Fruit fly (Drosophila melanogaster) whole organism, embryonic: ENCODE data around the gene CG6937.

Experiments
- Adf1 ChIP-seq: fragments of 200-800 bp; sonication (Bioruptor generic); IDR thresholded peaks from 2 replicates; pipeline ENCODE4 v1.3.6; 2022; ENCODE audit warnings: missing biosample characterization, missing genetic modification characterization
- Awh ChIP-seq: fragments of 200-800 bp; sonication (Bioruptor generic); IDR thresholded peaks from 2 replicates; pipeline ENCODE4, ENCODE4 v1.3.6; 2022; ENCODE audit warnings: missing biosample characterization, missing genetic modification characterization
- BtbVII ChIP-seq: fragments of 200-800 bp; sonication (Bioruptor generic); optimal IDR thresholded peaks from 3 replicates; lab custom pipeline; 2017; ENCODE audit warnings: missing biosample characterization, mild to moderate bottlenecking, missing genetic modification characterization
- CG11560 ChIP-seq: fragments of 200-800 bp; sonication (Bioruptor generic); IDR thresholded peaks from 3 replicates; pipeline ENCODE4 v1.3.6; 2022; ENCODE audit warnings: missing biosample characterization, missing genetic modification characterization
- CG11723 ChIP-seq: fragments of 200-800 bp; sonication (Bioruptor generic); optimal IDR thresholded peaks from 2 replicates; lab custom pipeline; 2017; ENCODE audit warnings: missing biosample characterization, mild to moderate bottlenecking, missing genetic modification characterization
- CG15073 ChIP-seq: fragments of 200-800 bp; sonication (Bioruptor generic); optimal IDR thresholded peaks from 2 replicates; lab custom pipeline; 2016; ENCODE audit warnings: missing biosample characterization, missing genetic modification characterization
- CG1647 ChIP-seq: fragments of 200-800 bp; sonication (Bioruptor generic); optimal IDR thresholded peaks from 3 replicates; lab custom pipeline; 2016; ENCODE audit warnings: missing biosample characterization, missing genetic modification characterization
- CG17912 ChIP-seq: fragments of 200-800 bp; sonication (Bioruptor generic); optimal IDR thresholded peaks from 2 replicates; lab custom pipeline; 2018; ENCODE audit warnings: missing biosample characterization, mild to moderate bottlenecking, missing genetic modification characterization
- CG18011 ChIP-seq: fragments of 200-800 bp; sonication (Bioruptor generic); optimal IDR thresholded peaks from 2 replicates; lab custom pipeline; 2017; ENCODE audit warnings: missing biosample characterization, missing genetic modification characterization, mild to moderate bottlenecking, moderate library complexity, missing genotype
- CG2712 ChIP-seq: fragments of 200-800 bp; optimal IDR thresholded peaks from 3 replicates; lab custom pipeline; 2019; ENCODE audit warnings: missing biosample characterization, mild to moderate bottlenecking, missing genetic modification characterization, moderate library complexity
- CG4328 ChIP-seq: fragments of 200-800 bp; sonication (Bioruptor generic); optimal IDR thresholded peaks from 3 replicates; lab custom pipeline; 2017; ENCODE audit warnings: missing biosample characterization, missing genetic modification reagents, missing genetic modification characterization
- CG6813 ChIP-seq: fragments of 200-800 bp; sonication (Bioruptor generic); optimal IDR thresholded peaks from 2 replicates; lab custom pipeline; 2017; ENCODE audit warnings: missing biosample characterization, missing genetic modification characterization, mild to moderate bottlenecking, moderate library complexity, missing genetic modification reagents
- CG8089 ChIP-seq: fragments of 200-800 bp; sonication (Bioruptor generic); optimal IDR thresholded peaks from 3 replicates; lab custom pipeline; 2016; ENCODE audit warnings: missing biosample characterization, missing genetic modification characterization
- CG8359 ChIP-seq: fragments of 200-800 bp; sonication (Bioruptor generic); optimal IDR thresholded peaks from 2 replicates; lab custom pipeline; 2017; ENCODE audit warnings: missing biosample characterization, mild to moderate bottlenecking, missing genetic modification characterization, borderline replicate concordance
- CG9932 ChIP-seq: fragments of 200-800 bp; sonication (Bioruptor generic); IDR thresholded peaks from 2 replicates; pipeline ENCODE4 v1.3.6; 2022; ENCODE audit warnings: missing biosample characterization, missing genetic modification characterization
- ERR ChIP-seq: fragments of 200-800 bp; sonication (Bioruptor generic); optimal IDR thresholded peaks from 2 replicates; lab custom pipeline; 2016; ENCODE audit warnings: missing biosample characterization, missing genetic modification characterization
- Elba2 ChIP-seq: fragments of 200-800 bp; sonication (Bioruptor generic); optimal IDR thresholded peaks from 3 replicates; lab custom pipeline; 2016; ENCODE audit warnings: missing biosample characterization, missing genetic modification characterization
- Gug ChIP-seq: fragments of 200-800 bp; sonication (Bioruptor generic); IDR thresholded peaks from 4 replicates; pipeline ENCODE4 v1.3.6; 2022; ENCODE audit warnings: missing biosample characterization, missing genetic modification characterization
- HHEX ChIP-seq: fragments of 200-800 bp; sonication (Bioruptor generic); optimal IDR thresholded peaks from 3 replicates; lab custom pipeline; 2017; ENCODE audit warnings: missing biosample characterization, mild to moderate bottlenecking, missing genetic modification characterization, missing genetic modification reagents
- Hr3 ChIP-seq: fragments of 200-800 bp; sonication (Bioruptor generic); optimal IDR thresholded peaks from 3 replicates; lab custom pipeline; 2016; ENCODE audit warnings: missing biosample characterization, missing genetic modification characterization
- Lim3 ChIP-seq: fragments of 200-800 bp; sonication (Bioruptor generic); IDR thresholded peaks from 2 replicates; pipeline ENCODE4 v1.3.6; 2022; ENCODE audit warnings: missing biosample characterization, missing genetic modification characterization
- Mad ChIP-seq: fragments of 200-800 bp; sonication (Bioruptor generic); optimal IDR thresholded peaks from 2 replicates; lab custom pipeline; 2016; ENCODE audit warnings: missing biosample characterization, missing genetic modification characterization
- Meics ChIP-seq: fragments of 200-800 bp; sonication (Bioruptor generic); optimal IDR thresholded peaks from 2 replicates; lab custom pipeline; 2017; ENCODE audit warnings: missing biosample characterization, mild to moderate bottlenecking, missing genetic modification characterization
- Nf-YA ChIP-seq: fragments of 200-800 bp; sonication (Bioruptor generic); IDR thresholded peaks from 2 replicates; pipeline ENCODE4 v1.3.6; 2022; ENCODE audit warnings: missing biosample characterization, missing genetic modification characterization
- Ptx1 ChIP-seq: fragments of 200-800 bp; sonication (Bioruptor generic); IDR thresholded peaks from 2 replicates; pipeline ENCODE4 v1.3.6; 2022; ENCODE audit warnings: missing biosample characterization, missing genetic modification characterization
- Rfx ChIP-seq: fragments of 200-800 bp; sonication (Bioruptor generic); IDR thresholded peaks from 2 replicates; pipeline ENCODE4 v1.3.6; 2022; ENCODE audit warnings: missing biosample characterization, missing genetic modification characterization
- Sin3A ChIP-seq: fragments of >200 bp; optimal IDR thresholded peaks from 2 replicates; lab custom pipeline; 2018
- Sox100B ChIP-seq: fragments of 200-800 bp; sonication (Bioruptor generic); optimal IDR thresholded peaks from 3 replicates; lab custom pipeline; 2018; ENCODE audit warnings: missing biosample characterization, mild to moderate bottlenecking, missing genetic modification characterization
- Sox102F ChIP-seq: fragments of 200-800 bp; sonication (Bioruptor generic); optimal IDR thresholded peaks from 2 replicates; lab custom pipeline; 2018; ENCODE audit warnings: missing biosample characterization, mild to moderate bottlenecking, missing genetic modification characterization, moderate library complexity
- Vsx1 ChIP-seq: fragments of 200-800 bp; sonication (Bioruptor generic); optimal IDR thresholded peaks from 2 replicates; lab custom pipeline; 2017; ENCODE audit warnings: missing biosample characterization, mild to moderate bottlenecking, missing genetic modification characterization, missing genetic modification reagents
- Xrp1 ChIP-seq: fragments of 200-800 bp; sonication (Bioruptor generic); IDR thresholded peaks from 2 replicates; pipeline ENCODE4 v1.3.6; 2022; ENCODE audit warnings: missing biosample characterization, missing genetic modification characterization
- bigmax ChIP-seq: fragments of 200-800 bp; sonication (Bioruptor generic); optimal IDR thresholded peaks from 2 replicates; lab custom pipeline; 2018; ENCODE audit warnings: missing biosample characterization, mild to moderate bottlenecking, missing genetic modification characterization
- chif ChIP-seq, 2 experiments: fragments of 200-800 bp; sonication (Bioruptor generic); optimal IDR thresholded peaks; 3 replicates each; lab custom pipeline; 2016; ENCODE audit warnings: missing biosample characterization in 2 of 2, missing genetic modification characterization in 2 of 2
- chm ChIP-seq: fragments of 200-800 bp; sonication (Bioruptor generic); IDR thresholded peaks from 2 replicates; pipeline ENCODE4 v1.3.6; 2022; ENCODE audit warnings: missing biosample characterization, missing genetic modification characterization
- chn ChIP-seq: fragments of 200-800 bp; sonication (Bioruptor generic); optimal IDR thresholded peaks from 2 replicates; lab custom pipeline; 2016; ENCODE audit warnings: missing biosample characterization, missing genetic modification characterization
- dati ChIP-seq: fragments of 200-800 bp; sonication (Bioruptor generic); IDR thresholded peaks from 2 replicates; pipeline ENCODE4 v1.3.6; 2022; ENCODE audit warnings: missing biosample characterization, missing genetic modification characterization
- disco-r ChIP-seq: fragments of 200-800 bp; sonication (Bioruptor generic); optimal IDR thresholded peaks from 2 replicates; lab custom pipeline; 2016; ENCODE audit warnings: missing biosample characterization, missing genetic modification characterization
- dysf ChIP-seq: fragments of 200-800 bp; sonication (Bioruptor generic); IDR thresholded peaks from 3 replicates; pipeline ENCODE4 v1.3.6; 2022; ENCODE audit warnings: missing biosample characterization, missing genetic modification characterization
- fd3F ChIP-seq: fragments of 200-800 bp; sonication (Bioruptor generic); optimal IDR thresholded peaks from 2 replicates; lab custom pipeline; 2018; ENCODE audit warnings: missing biosample characterization, mild to moderate bottlenecking, missing genetic modification characterization, moderate library complexity
- gem ChIP-seq: fragments of 200-800 bp; sonication (Bioruptor generic); optimal IDR thresholded peaks from 2 replicates; lab custom pipeline; 2019; ENCODE audit warnings: missing biosample characterization, mild to moderate bottlenecking, missing genetic modification characterization, moderate library complexity
- ham ChIP-seq: fragments of 200-800 bp; sonication (Bioruptor generic); IDR thresholded peaks from 2 replicates; pipeline ENCODE4 v1.3.6; 2022; ENCODE audit warnings: missing biosample characterization, missing genetic modification characterization
- kni ChIP-seq: fragments of 200-800 bp; sonication (Bioruptor generic); optimal IDR thresholded peaks from 3 replicates; lab custom pipeline; 2017; ENCODE audit warnings: mild to moderate bottlenecking, missing biosample characterization, missing genetic modification reagents, missing genetic modification characterization
- lov ChIP-seq, 2 experiments: fragments of 200-800 bp in 1 of 2; fragments of >200 bp in 1 of 2; sonication (Bioruptor generic) in 1 of 2; IDR thresholded peaks in 1 of 2; optimal IDR thresholded peaks in 1 of 2; 2 replicates in 1 of 2; 3 replicates in 1 of 2; pipeline versions ENCODE4 v1.3.6 to Lab custom; 2017 to 2022; ENCODE audit warnings: missing biosample characterization in 1 of 2, missing genetic modification characterization in 1 of 2
- mirr ChIP-seq: fragments of 200-800 bp; sonication (Bioruptor generic); optimal IDR thresholded peaks from 3 replicates; lab custom pipeline; 2018; ENCODE audit warnings: missing biosample characterization, mild to moderate bottlenecking, missing genetic modification characterization
- nerfin-1 ChIP-seq: fragments of 200-800 bp; sonication (Bioruptor generic); optimal IDR thresholded peaks from 3 replicates; lab custom pipeline; 2019; ENCODE audit warnings: missing biosample characterization, mild to moderate bottlenecking, missing genetic modification characterization, moderate library complexity
- psq ChIP-seq: fragments of 200-800 bp; sonication (Bioruptor generic); optimal IDR thresholded peaks from 2 replicates; lab custom pipeline; 2017; ENCODE audit warnings: missing biosample characterization, missing genetic modification characterization
- pzg ChIP-seq: fragments of 200-800 bp; sonication (Bioruptor generic); optimal IDR thresholded peaks from 3 replicates; lab custom pipeline; 2018; ENCODE audit warnings: missing biosample characterization, mild to moderate bottlenecking, missing genetic modification characterization, moderate library complexity
- sens ChIP-seq: fragments of 200-800 bp; sonication (Bioruptor generic); peaks from one replicate; lab custom pipeline; 2016; ENCODE audit warnings: missing biosample characterization, missing genetic modification characterization
- tap ChIP-seq: fragments of 200-800 bp; optimal IDR thresholded peaks from 3 replicates; lab custom pipeline; 2019; ENCODE audit warnings: missing biosample characterization, mild to moderate bottlenecking, missing genetic modification characterization, moderate library complexity
- tin ChIP-seq: fragments of 200-800 bp; sonication (Bioruptor generic); optimal IDR thresholded peaks from 3 replicates; lab custom pipeline; 2016; ENCODE audit warnings: missing biosample characterization, missing genetic modification characterization
- tll ChIP-seq, 2 experiments: fragments of 200-800 bp in 1 of 2; fragments of >200 bp in 1 of 2; sonication (Bioruptor generic) in 1 of 2; optimal IDR thresholded peaks; 2 replicates each; lab custom pipeline; 2017 to 2019; ENCODE audit warnings: missing biosample characterization in 2 of 2, missing genetic modification characterization in 2 of 2, mild to moderate bottlenecking in 1 of 2, moderate library complexity in 1 of 2
- zfh1 ChIP-seq: fragments of 200-800 bp; sonication (Bioruptor generic); IDR thresholded peaks from 3 replicates; pipeline ENCODE4 v1.3.6; 2022; ENCODE audit warnings: missing biosample characterization, missing genetic modification characterization

Gene CG6937

dm6 chr3R:22573590-22573989, 11.0 kb upstream of the CG6937 start (continued):
- TF ChIP-seq chif (GFP tag; optimal IDR thresholded peaks at IDR 0.05; lab: Kevin White, UChicago) = no peak
- TF ChIP-seq ERR (GFP tag; lab: Kevin White, UChicago) = no peak
- TF ChIP-seq kni (GFP tag; lab: Kevin White, UChicago) = peak; percentile 56
- no peak for TF ChIP-seq Meics (GFP tag; lab: Kevin White, UChicago)
- peak; percentile 22 for TF ChIP-seq Sox100B (GFP tag; lab: Kevin White, UChicago)
- no peak for TF ChIP-seq CG15073 (GFP tag; lab: Kevin White, UChicago)
- no peak for TF ChIP-seq CG1647
- no peak for TF ChIP-seq CG2712 (tag; lab: Kevin White, UChicago)
- TF ChIP-seq Lim3 (GFP tag; lab: Robert Waterston, UW) = no peak
- no peak for TF ChIP-seq pzg (GFP tag; lab: Kevin White, UChicago)
- no peak for TF ChIP-seq lov (optimal IDR thresholded peaks at IDR 0.05; lab: Kevin White, UChicago)
- no peak for TF ChIP-seq lov (GFP tag; IDR thresholded peaks at IDR 0.05; lab: Robert Waterston, UW)
- no peak for TF ChIP-seq gem (tag; lab: Kevin White, UChicago)
- no peak for TF ChIP-seq mirr (GFP tag; lab: Kevin White, UChicago)
- no peak for TF ChIP-seq Nf-YA
- no peak for TF ChIP-seq Sin3A (lab: Kevin White, UChicago)
- TF ChIP-seq tll (GFP tag; optimal IDR thresholded peaks at IDR 0.05; lab: Kevin White, UChicago) = no peak
- TF ChIP-seq psq = no peak
- TF ChIP-seq disco-r (GFP tag; lab: Kevin White, UChicago) = no peak
- TF ChIP-seq BtbVII (GFP tag; lab: Kevin White, UChicago) = peak; percentile 36
- no peak for TF ChIP-seq Ptx1
- no peak for TF ChIP-seq tap
- no peak for TF ChIP-seq CG8089 (GFP tag; lab: Kevin White, UChicago)
- peak; percentile 18 for TF ChIP-seq CG11723 (GFP tag; lab: Kevin White, UChicago)
- TF ChIP-seq CG6813 (GFP tag; lab: Kevin White, UChicago) = peak; percentile 25
- peak; percentile 20 for TF ChIP-seq CG17912 (GFP tag; lab: Kevin White, UChicago)
- TF ChIP-seq chn = no peak
- no peak for TF ChIP-seq Adf1 (GFP tag; lab: Robert Waterston, UW)
- TF ChIP-seq CG8359 (GFP tag; lab: Kevin White, UChicago) = no peak
- no peak for TF ChIP-seq dysf
- TF ChIP-seq Sox102F (GFP tag; lab: Kevin White, UChicago) = no peak
- no peak for TF ChIP-seq Rfx
- TF ChIP-seq tin (GFP tag; lab: Kevin White, UChicago) = no peak
- no peak for TF ChIP-seq Xrp1 (GFP tag; lab: Robert Waterston, UW)
- TF ChIP-seq nerfin-1 (tag; lab: Kevin White, UChicago) = no peak
- TF ChIP-seq Awh (GFP tag; lab: Robert Waterston, UW) = 0 out of 2 replicates have a peak, but pooled peaks have one; percentile 33
- TF ChIP-seq HHEX = peak; percentile 9
- TF ChIP-seq CG9932 (GFP tag; lab: Robert Waterston, UW) = no peak
- TF ChIP-seq CG18011 (GFP tag; lab: Kevin White, UChicago) = no peak
- TF ChIP-seq CG11560 (tag; lab: Robert Waterston, UW) = no peak
- TF ChIP-seq bigmax (GFP tag; lab: Kevin White, UChicago) = no peak
- no peak for TF ChIP-seq chm (GFP tag; lab: Robert Waterston, UW)
- no peak for TF ChIP-seq dati (GFP tag; lab: Robert Waterston, UW)
- TF ChIP-seq Mad (GFP tag; lab: Kevin White, UChicago) = no peak
- no peak for TF ChIP-seq Hr3 (GFP tag; lab: Kevin White, UChicago)
- no peak for TF ChIP-seq ham (GFP tag; lab: Robert Waterston, UW)
- TF ChIP-seq Elba2 = no peak
- TF ChIP-seq Gug = no peak
- no peak for TF ChIP-seq CG4328 (GFP tag; lab: Kevin White, UChicago)
- peak; percentile 14 for TF ChIP-seq Vsx1 (GFP tag; lab: Kevin White, UChicago)
- TF ChIP-seq sens (GFP tag; lab: Kevin White, UChicago) = peak; percentile 15
- no peak for TF ChIP-seq zfh1 (GFP tag; lab: Robert Waterston, UW)
- peak; percentile 17 for TF ChIP-seq fd3F (GFP tag; lab: Kevin White, UChicago)
